Worm (Caenorhabditis elegans) whole organism, L1 larva: ENCODE data around the gene C47A10.16.

Experiments used
- ceh-82 ChIP-seq, 3 experiments: fragments of 150-350 bp in 1 of 3; sonication (generic microtip) in 2 of 3; optimal IDR thresholded peaks; 2 replicates each; lab custom pipeline; 2014 to 2017; ENCODE audit warnings: missing biosample characterization in 3 of 3, missing genetic modification characterization in 3 of 3
- lin-15B ChIP-seq: fragments of 150-350 bp; sonication (generic microtip); optimal IDR thresholded peaks from 3 replicates; lab custom pipeline; 2014; ENCODE audit warnings: missing biosample characterization, missing genetic modification characterization
- mep-1 ChIP-seq: fragments of 150-350 bp; optimal IDR thresholded peaks from 2 replicates; lab custom pipeline; 2014; ENCODE audit warnings: missing biosample characterization, missing genetic modification characterization
- nhr-84 ChIP-seq: sonication (generic microtip); optimal IDR thresholded peaks from 2 replicates; lab custom pipeline; 2017; ENCODE audit warnings: missing biosample characterization, missing genetic modification characterization

ce11 chrV:17732516-17732915 lies 32.5 kb downstream of the C47A10.16 start, which contains the start of gene twk-42:
- no peak for TF ChIP-seq ceh-82 (tag; optimal IDR thresholded peaks at IDR 0.05; lab: Kevin White, UChicago)
- no peak for TF ChIP-seq mep-1
- no peak for TF ChIP-seq lin-15B (tag; lab: Kevin White, UChicago)
- TF ChIP-seq nhr-84 (tag; lab: Kevin White, UChicago) = no peak
